Fruit fly (Drosophila melanogaster): Measurements from ENCODE around the gene cry.

- TF ChIP-seq usp (GFP tag; optimal IDR thresholded peaks at IDR 0.05) (no peak), CG8478 (optimal IDR thresholded peaks at IDR 0.05) (no peak), psq (optimal IDR thresholded peaks at IDR 0.05) (no peak), Dll (optimal IDR thresholded peaks at IDR 0.05) (no peak), pan (optimal IDR thresholded peaks at IDR 0.05) (no peak), EcR (GFP tag; optimal IDR thresholded peaks at IDR 0.05) (no peak)
Measured at dm6 chr3R:19176700-19177099, 35.3 kb upstream of the cry start, which contains the start of gene CG14282.
